Worm (Caenorhabditis elegans) whole organism, L3 larva: Measurements from ENCODE around the gene gfi-1.

Experiments
- R02D3.7 ChIP-seq: fragments of 150-350 bp; optimal IDR thresholded peaks from 2 replicates; lab custom pipeline; 2014; ENCODE audit warnings: missing biosample characterization, missing genetic modification characterization
- egl-27 ChIP-seq: sonication (generic microtip); optimal IDR thresholded peaks from 4 replicates; lab custom pipeline; 2017; ENCODE audit warnings: missing biosample characterization, missing genetic modification reagents, missing genetic modification characterization
- elt-2 ChIP-seq: sonication (generic microtip); optimal IDR thresholded peaks from 2 replicates; lab custom pipeline; 2016; ENCODE audit warnings: missing genetic modification reagents, mild to moderate bottlenecking, missing genetic modification characterization, missing compliant biosample characterization
- jun-1 ChIP-seq: fragments of 150-350 bp; optimal IDR thresholded peaks from 2 replicates; lab custom pipeline; 2014; ENCODE audit warnings: missing biosample characterization, missing genetic modification reagents, missing genetic modification characterization
- mdl-1 ChIP-seq: fragments of 150-350 bp; optimal IDR thresholded peaks from 2 replicates; lab custom pipeline; 2014; ENCODE audit warnings: missing biosample characterization, missing genetic modification characterization
- nhr-12 ChIP-seq: fragments of 150-350 bp; optimal IDR thresholded peaks from 2 replicates; lab custom pipeline; 2014; ENCODE audit warnings: missing biosample characterization, missing genetic modification characterization
- nhr-43 ChIP-seq: sonication (generic microtip); optimal IDR thresholded peaks from 2 replicates; lab custom pipeline; 2016; ENCODE audit warnings: mild to moderate bottlenecking, missing genetic modification characterization, missing compliant biosample characterization; ENCODE audit not compliant: poor library complexity, severe bottlenecking
- pha-4 ChIP-seq: fragments of 150-350 bp; optimal IDR thresholded peaks from 2 replicates; lab custom pipeline; 2014; ENCODE audit warnings: missing biosample characterization, missing genetic modification reagents, missing genetic modification characterization
- pqm-1 ChIP-seq: fragments of 150-350 bp; optimal IDR thresholded peaks from 2 replicates; lab custom pipeline; 2017; ENCODE audit warnings: missing biosample characterization, missing genetic modification characterization, inconsistent platforms

DNA sequence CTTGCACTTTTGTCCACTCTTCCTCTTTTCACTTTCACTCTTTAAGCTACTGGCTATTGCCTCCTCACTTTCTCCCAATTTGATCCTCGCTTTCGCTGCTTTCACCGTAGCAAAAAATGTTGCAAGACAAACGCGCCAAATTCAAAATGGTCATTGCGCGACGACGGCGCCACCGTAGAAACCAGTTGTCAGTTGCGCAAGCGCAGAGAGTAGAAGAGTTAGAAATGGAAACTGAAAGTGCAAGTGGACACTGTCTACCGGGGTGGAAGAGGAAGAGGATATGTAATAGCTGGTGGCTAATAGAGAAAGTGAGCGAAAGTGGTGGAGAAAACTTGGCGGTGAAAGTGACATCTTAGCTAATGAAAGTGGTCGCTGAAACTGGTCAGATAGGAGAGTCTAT is 48.6 kb downstream of the gfi-1 start:
- TF ChIP-seq nhr-43 (no peak), pqm-1 (no peak), nhr-12 (tag; lab: Kevin White, UChicago) (no peak), jun-1 (tag; lab: Kevin White, UChicago) (no peak), pha-4 (no peak), mdl-1 (tag; lab: Kevin White, UChicago) (no peak), R02D3.7 (no peak), elt-2 (tag; lab: Kevin White, UChicago) (no peak), egl-27 (no peak)
